Worm (Caenorhabditis elegans): Measurements from ENCODE around the gene Y32B12B.4.

DNA sequence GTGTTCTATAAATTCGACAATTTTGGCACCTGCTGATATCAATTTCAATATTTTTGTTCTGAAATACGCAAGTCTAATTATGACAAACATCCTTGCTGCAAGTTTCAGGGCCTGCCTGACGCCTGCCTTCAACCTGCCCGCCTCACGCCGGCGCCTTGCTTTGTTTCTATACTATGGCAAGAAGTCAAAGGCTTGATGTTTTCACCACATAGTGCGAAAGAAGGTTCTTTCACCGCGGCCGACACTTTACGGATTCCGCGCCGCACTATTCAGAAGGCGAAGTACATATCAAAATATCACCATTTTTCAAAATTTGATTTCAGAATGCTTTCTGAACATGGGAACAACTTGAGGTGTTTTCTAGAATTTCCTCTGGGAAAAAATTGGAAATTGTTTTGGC is 36.4 kb downstream of the Y32B12B.4 start:
- no peak for TF ChIP-seq tbx-11 (GFP tag; IDR thresholded peaks at IDR 0.05)
- no peak for TF ChIP-seq ceh-13 (GFP tag; optimal IDR thresholded peaks at IDR 0.05)
- TF ChIP-seq ama-1 (optimal IDR thresholded peaks at IDR 0.05) = no peak

All from whole organism, early embryonic.